Fruit fly (Drosophila melanogaster) whole organism, adult: Measurements from ENCODE around the gene CG1640.
A peak's percentile ranks its signal among the peaks of the same experiment; 100 is the strongest.

Experiments used
- CG11617 ChIP-seq: fragments of 200-800 bp; sonication (Bioruptor generic); optimal IDR thresholded peaks from 2 replicates; lab custom pipeline; 2017; ENCODE audit warnings: mild to moderate bottlenecking, missing biosample characterization, missing genetic modification reagents, missing genetic modification characterization
- CG12768 ChIP-seq: fragments of 200-800 bp; sonication (Bioruptor generic); optimal IDR thresholded peaks from 2 replicates; lab custom pipeline; 2017; ENCODE audit warnings: missing biosample characterization, missing genetic modification characterization, mild to moderate bottlenecking, moderate library complexity, missing genetic modification reagents
- CG14711 ChIP-seq: fragments of 200-800 bp; sonication (Bioruptor generic); optimal IDR thresholded peaks from 2 replicates; lab custom pipeline; 2018; ENCODE audit warnings: missing biosample characterization, mild to moderate bottlenecking, missing genetic modification characterization, moderate library complexity
- CG7045 ChIP-seq: fragments of 200-800 bp; sonication (Bioruptor generic); optimal IDR thresholded peaks from 2 replicates; lab custom pipeline; 2017; ENCODE audit warnings: missing biosample characterization, mild to moderate bottlenecking, missing genetic modification characterization
- CG7101 ChIP-seq: fragments of 200-800 bp; sonication (Bioruptor generic); optimal IDR thresholded peaks from 2 replicates; lab custom pipeline; 2018; ENCODE audit warnings: missing biosample characterization, mild to moderate bottlenecking, missing genetic modification characterization, moderate library complexity
- Crg-1 ChIP-seq: fragments of 200-800 bp; sonication (Bioruptor generic); optimal IDR thresholded peaks from 2 replicates; lab custom pipeline; 2016; ENCODE audit warnings: missing biosample characterization, missing genetic modification characterization
- Mnt ChIP-seq: fragments of 200-800 bp; sonication (Bioruptor generic); optimal IDR thresholded peaks from 2 replicates; lab custom pipeline; 2016; ENCODE audit warnings: missing biosample characterization, mild to moderate bottlenecking, missing genetic modification characterization
- kay ChIP-seq: fragments of 200-800 bp; sonication (Bioruptor generic); peaks from one replicate; lab custom pipeline; 2016; ENCODE audit warnings: missing biosample characterization, missing genetic modification characterization, borderline replicate concordance
- ovo ChIP-seq: fragments of 200-800 bp; sonication (Bioruptor generic); optimal IDR thresholded peaks from 2 replicates; lab custom pipeline; 2016; ENCODE audit warnings: missing biosample characterization, missing genetic modification characterization
- pad ChIP-seq: fragments of 200-800 bp; sonication (Bioruptor generic); optimal IDR thresholded peaks from 3 replicates; lab custom pipeline; 2017; ENCODE audit warnings: missing biosample characterization, missing genetic modification characterization, mild to moderate bottlenecking, moderate library complexity, missing genetic modification reagents

DNA sequence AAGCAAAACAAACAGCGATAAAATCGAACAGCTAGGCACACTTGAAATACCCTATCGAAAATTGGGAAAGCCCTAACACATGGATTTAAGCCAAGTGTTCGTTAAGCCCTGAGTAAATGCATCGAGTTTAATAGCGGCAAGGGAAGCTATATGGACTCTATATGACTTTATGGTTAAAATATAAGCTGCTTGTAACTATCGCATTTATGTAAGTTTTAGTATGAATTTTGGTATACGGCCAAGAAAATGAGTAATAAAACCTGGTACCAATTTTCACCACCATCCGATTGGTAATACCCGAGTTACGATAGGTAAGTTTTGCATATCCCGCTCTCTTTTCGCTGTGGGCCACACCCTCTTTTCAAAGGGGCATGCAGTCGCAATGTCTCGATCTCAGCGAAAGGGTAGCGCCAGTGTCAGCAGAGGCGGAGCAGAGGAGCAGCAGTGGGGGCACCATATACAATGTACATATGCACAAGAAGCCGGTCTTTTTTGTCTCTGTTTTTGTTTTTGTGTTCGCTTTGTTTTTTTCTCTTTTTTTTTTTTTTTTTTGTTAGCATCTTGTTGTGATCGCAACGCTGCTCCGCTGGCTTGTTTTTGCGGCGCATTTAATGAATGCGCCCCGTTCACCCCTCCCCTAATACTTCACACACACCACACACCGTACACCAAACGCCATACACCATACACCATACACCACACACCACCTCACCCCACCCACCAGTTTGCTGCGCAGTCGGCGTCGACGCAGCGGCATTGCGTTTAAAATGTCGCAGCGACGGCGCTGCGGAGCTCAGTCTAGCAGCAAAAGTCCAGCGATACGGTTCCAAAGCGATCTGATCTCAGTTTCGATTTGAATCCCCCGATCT, 33.8 kb downstream of the CG1640 start, which contains the start of gene GstT4:
- peak; percentile 26 for TF ChIP-seq Crg-1
- TF ChIP-seq CG14711 (tag; lab: Kevin White, UChicago) = peak; percentile 51
- TF ChIP-seq CG7045 (GFP tag; lab: Kevin White, UChicago) = peak; percentile 7
- TF ChIP-seq pad (GFP tag; lab: Kevin White, UChicago) = no peak
- TF ChIP-seq Mnt (GFP tag; lab: Kevin White, UChicago) = peak; percentile 70
- peak; percentile 68 for TF ChIP-seq CG12768 (GFP tag; lab: Kevin White, UChicago)
- TF ChIP-seq kay (GFP tag; lab: Kevin White, UChicago) = no peak
- TF ChIP-seq CG11617 (GFP tag; lab: Kevin White, UChicago) = peak; percentile 43
- peak; percentile 67 for TF ChIP-seq ovo (GFP tag; lab: Kevin White, UChicago)
- peak; percentile 40 for TF ChIP-seq CG7101 (tag; lab: Kevin White, UChicago)
